Worm (Caenorhabditis elegans) whole organism, L4 larva: Measurements from ENCODE around the gene F47B8.18.

Experiments
- F37D6.2 ChIP-seq: sonication (generic microtip); optimal IDR thresholded peaks from 2 replicates; lab custom pipeline; 2016; ENCODE audit warnings: mild to moderate bottlenecking, missing genetic modification characterization, missing compliant biosample characterization
- F44E2.7 ChIP-seq: fragments of 200-800 bp; sonication (Bioruptor generic); IDR thresholded peaks from 2 replicates; pipeline ENCODE4 v2.1.2; 2022; ENCODE audit warnings: missing genetic modification characterization, missing compliant biosample characterization
- Y105C5A.15 ChIP-seq: fragments of 200-800 bp; sonication (Bioruptor generic); IDR thresholded peaks from 2 replicates; pipeline ENCODE4 v1.3.6; 2022; ENCODE audit warnings: missing genetic modification characterization, missing compliant biosample characterization
- Y48G9A.11 ChIP-seq: fragments of 200-800 bp; sonication (Bioruptor generic); IDR thresholded peaks from 2 replicates; pipeline ENCODE4 v1.3.6; 2022; ENCODE audit warnings: missing genetic modification reagents, missing genetic modification characterization, missing compliant biosample characterization
- Y5F2A.4 ChIP-seq: fragments of 200-800 bp; sonication (Bioruptor generic); optimal IDR thresholded peaks from 2 replicates; lab custom pipeline; 2018; ENCODE audit warnings: mild to moderate bottlenecking, missing genetic modification characterization, missing compliant biosample characterization
- Y75B8A.6 ChIP-seq: fragments of 200-800 bp; sonication (Bioruptor generic); IDR thresholded peaks from 2 replicates; pipeline ENCODE4 v1.3.6; 2022; ENCODE audit warnings: missing genetic modification reagents, missing genetic modification characterization, missing compliant biosample characterization
- ZK337.2 ChIP-seq: fragments of 200-800 bp; sonication (Bioruptor generic); IDR thresholded peaks from 2 replicates; pipeline ENCODE4 v1.3.6; 2022; ENCODE audit warnings: missing genetic modification reagents, missing genetic modification characterization, missing compliant biosample characterization
- ZK546.5 ChIP-seq, 2 experiments: sonication (generic microtip); optimal IDR thresholded peaks; 2 replicates each; lab custom pipeline; 2017; ENCODE audit warnings: missing biosample characterization in 2 of 2, missing genetic modification characterization in 2 of 2
- aha-1 ChIP-seq: fragments of 150-350 bp; peaks from one replicate; lab custom pipeline; 2014; ENCODE audit warnings: missing biosample characterization, missing genetic modification characterization
- aly-2 ChIP-seq: sonication (generic microtip); optimal IDR thresholded peaks from 2 replicates; lab custom pipeline; 2018; ENCODE audit warnings: missing biosample characterization, missing genetic modification characterization
- ceh-20 ChIP-seq: fragments of 200-800 bp; sonication (Bioruptor generic); IDR thresholded peaks from 2 replicates; pipeline ENCODE4 v1.3.6; 2022; ENCODE audit warnings: missing genetic modification reagents, missing genetic modification characterization, missing compliant biosample characterization
- ceh-28 ChIP-seq: fragments of 150-350 bp; optimal IDR thresholded peaks from 2 replicates; lab custom pipeline; 2014; ENCODE audit warnings: missing biosample characterization, missing genetic modification reagents, missing genetic modification characterization
- ceh-44 ChIP-seq: fragments of 200-800 bp; sonication (Bioruptor generic); IDR thresholded peaks from 2 replicates; pipeline ENCODE4 v1.3.6; 2022; ENCODE audit warnings: missing genetic modification reagents, missing genetic modification characterization, missing compliant biosample characterization
- cey-2 ChIP-seq: sonication (generic microtip); optimal IDR thresholded peaks from 3 replicates; lab custom pipeline; 2017; ENCODE audit warnings: missing genetic modification characterization, mild to moderate bottlenecking, missing compliant biosample characterization, antibody characterized with exemption, borderline replicate concordance; ENCODE audit not compliant: insufficient read depth
- ctbp-1 ChIP-seq: fragments of 200-800 bp; sonication (Bioruptor generic); IDR thresholded peaks from 2 replicates; pipeline ENCODE4 v1.3.6; 2022; ENCODE audit warnings: missing genetic modification reagents, missing genetic modification characterization, missing compliant biosample characterization
- daf-12 ChIP-seq: fragments of 150-350 bp; optimal IDR thresholded peaks from 2 replicates; lab custom pipeline; 2014; ENCODE audit warnings: missing biosample characterization, missing genetic modification reagents, missing genetic modification characterization
- daf-19 ChIP-seq: fragments of 200-800 bp; sonication (Bioruptor generic); conservative IDR thresholded peaks from 2 replicates; pipeline ENCODE4 v1.3.6; 2022; ENCODE audit warnings: missing genetic modification characterization, missing compliant biosample characterization
- daf-8 ChIP-seq: fragments of 200-800 bp; sonication (Bioruptor generic); IDR thresholded peaks from 2 replicates; pipeline ENCODE4 v1.3.6; 2022; ENCODE audit warnings: missing genetic modification characterization, missing compliant biosample characterization
- dmd-6 ChIP-seq: fragments of 200-800 bp; sonication (Bioruptor generic); IDR thresholded peaks from 2 replicates; pipeline ENCODE4 v1.3.6; 2022; ENCODE audit warnings: missing genetic modification reagents, missing genetic modification characterization, missing compliant biosample characterization
- dmd-9 ChIP-seq: fragments of 200-800 bp; sonication (Bioruptor generic); IDR thresholded peaks from 2 replicates; pipeline ENCODE4 v1.3.6; 2022; ENCODE audit warnings: missing genetic modification reagents, missing genetic modification characterization, missing compliant biosample characterization
- dpl-1 ChIP-seq: fragments of 150-350 bp; optimal IDR thresholded peaks from 2 replicates; lab custom pipeline; 2014; ENCODE audit warnings: missing biosample characterization, missing genetic modification reagents, missing genetic modification characterization
- egl-43 ChIP-seq: fragments of 200-800 bp; sonication (Bioruptor generic); IDR thresholded peaks from 2 replicates; pipeline ENCODE4 v1.3.6; 2022; ENCODE audit warnings: missing genetic modification reagents, missing genetic modification characterization, missing compliant biosample characterization
- fkh-10 ChIP-seq: fragments of 150-350 bp; optimal IDR thresholded peaks from 2 replicates; lab custom pipeline; 2014; ENCODE audit warnings: missing biosample characterization, missing genetic modification reagents, missing genetic modification characterization
- fos-1 ChIP-seq: fragments of 150-350 bp; optimal IDR thresholded peaks from 2 replicates; lab custom pipeline; 2014; ENCODE audit warnings: missing biosample characterization, missing genetic modification characterization
- gei-8 ChIP-seq: fragments of 200-800 bp; sonication (Bioruptor generic); optimal IDR thresholded peaks from 2 replicates; lab custom pipeline; 2018; ENCODE audit warnings: mild to moderate bottlenecking, missing genetic modification characterization, missing compliant biosample characterization
- jun-1 ChIP-seq: fragments of 150-350 bp; optimal IDR thresholded peaks from 2 replicates; lab custom pipeline; 2014; ENCODE audit warnings: missing biosample characterization, missing genetic modification reagents, missing genetic modification characterization
- lim-7 ChIP-seq: fragments of 200-800 bp; sonication (Bioruptor generic); IDR thresholded peaks from 2 replicates; pipeline ENCODE4 v1.3.6; 2022; ENCODE audit warnings: missing genetic modification characterization, missing compliant biosample characterization
- lin-13 ChIP-seq: fragments of 150-350 bp; optimal IDR thresholded peaks from 2 replicates; lab custom pipeline; 2014; ENCODE audit warnings: missing biosample characterization, missing genetic modification reagents, missing genetic modification characterization
- lin-15B ChIP-seq: fragments of 150-350 bp; sonication (generic microtip); optimal IDR thresholded peaks from 3 replicates; lab custom pipeline; 2014; ENCODE audit warnings: missing biosample characterization, missing genetic modification characterization
- lin-29 ChIP-seq: fragments of 200-800 bp; sonication (Bioruptor generic); IDR thresholded peaks from 2 replicates; pipeline ENCODE4 v1.3.6; 2022; ENCODE audit warnings: missing genetic modification reagents, missing genetic modification characterization, missing compliant biosample characterization
- lin-38 ChIP-seq: fragments of 200-800 bp; sonication (Bioruptor generic); IDR thresholded peaks from 2 replicates; pipeline ENCODE4 v1.3.6; 2022; ENCODE audit warnings: missing genetic modification reagents, missing genetic modification characterization, missing compliant biosample characterization
- lir-3 ChIP-seq: sonication (generic microtip); optimal IDR thresholded peaks from 2 replicates; lab custom pipeline; 2016; ENCODE audit warnings: mild to moderate bottlenecking, missing genetic modification characterization, missing compliant biosample characterization
- mdl-1 ChIP-seq, 2 experiments: fragments of 150-350 bp in 1 of 2; sonication (generic microtip) in 1 of 2; optimal IDR thresholded peaks; 2 replicates each; lab custom pipeline; 2014 to 2017; ENCODE audit warnings: missing biosample characterization in 2 of 2, missing genetic modification characterization in 2 of 2
- mdt-29 ChIP-seq: fragments of 200-800 bp; sonication (Bioruptor generic); IDR thresholded peaks from 2 replicates; pipeline ENCODE4 v1.3.6; 2022; ENCODE audit warnings: missing genetic modification reagents, missing genetic modification characterization, missing compliant biosample characterization
- mep-1 ChIP-seq: fragments of 150-350 bp; sonication (generic microtip); optimal IDR thresholded peaks from 3 replicates; lab custom pipeline; 2014; ENCODE audit warnings: missing biosample characterization, missing genetic modification characterization
- nhr-10 ChIP-seq: fragments of 150-350 bp; optimal IDR thresholded peaks from 2 replicates; lab custom pipeline; 2014; ENCODE audit warnings: missing biosample characterization, missing genetic modification characterization
- nhr-48 ChIP-seq: sonication (generic microtip); optimal IDR thresholded peaks from 2 replicates; lab custom pipeline; 2016; ENCODE audit warnings: mild to moderate bottlenecking, missing genetic modification characterization, missing compliant biosample characterization
- nhr-77 ChIP-seq: fragments of 150-350 bp; optimal IDR thresholded peaks from 2 replicates; lab custom pipeline; 2014; ENCODE audit warnings: missing biosample characterization, missing genetic modification characterization
- pqm-1 ChIP-seq: sonication (generic microtip); optimal IDR thresholded peaks from 2 replicates; lab custom pipeline; 2017; ENCODE audit warnings: missing biosample characterization, missing genetic modification characterization
- set-16 ChIP-seq: fragments of 200-800 bp; sonication (Bioruptor generic); IDR thresholded peaks from 2 replicates; pipeline ENCODE4 v1.3.6; 2022; ENCODE audit warnings: missing genetic modification reagents, missing genetic modification characterization, missing compliant biosample characterization
- spr-3 ChIP-seq: fragments of 200-800 bp; sonication (Bioruptor generic); optimal IDR thresholded peaks from 2 replicates; lab custom pipeline; 2018; ENCODE audit warnings: mild to moderate bottlenecking, missing genetic modification characterization, missing compliant biosample characterization
- tra-1 ChIP-seq: fragments of 200-800 bp; sonication (Bioruptor generic); IDR thresholded peaks from 2 replicates; pipeline ENCODE4 v1.3.6; 2022; ENCODE audit warnings: missing genetic modification reagents, missing genetic modification characterization, missing compliant biosample characterization
- unc-62 ChIP-seq, 3 experiments: fragments of 150-350 bp in 1 of 3; sonication (generic microtip); optimal IDR thresholded peaks in 2 of 3; peaks in 1 of 3; 1 replicate in 1 of 3; 2 replicates in 2 of 3; lab custom pipeline; 2014 to 2017; ENCODE audit warnings: missing biosample characterization in 3 of 3, missing genetic modification characterization in 3 of 3, missing genetic modification reagents in 3 of 3, missing genotype in 1 of 3
- zag-1 ChIP-seq: fragments of 150-350 bp; optimal IDR thresholded peaks from 2 replicates; lab custom pipeline; 2014; ENCODE audit warnings: missing biosample characterization, missing genetic modification characterization
- zfp-2 ChIP-seq: sonication (generic microtip); optimal IDR thresholded peaks from 2 replicates; lab custom pipeline; 2016; ENCODE audit warnings: mild to moderate bottlenecking, missing genetic modification characterization, missing compliant biosample characterization
- zfp-3 ChIP-seq: fragments of 200-800 bp; sonication (Bioruptor generic); conservative IDR thresholded peaks from 2 replicates; pipeline ENCODE4 v1.3.6; 2022; ENCODE audit warnings: missing genetic modification reagents, missing genetic modification characterization, missing compliant biosample characterization
- zip-11 ChIP-seq: fragments of 200-800 bp; sonication (Bioruptor generic); IDR thresholded peaks from 2 replicates; pipeline ENCODE4 v1.3.6; 2022; ENCODE audit warnings: missing genetic modification characterization, missing compliant biosample characterization
- zip-2 ChIP-seq: fragments of 150-350 bp; optimal IDR thresholded peaks from 2 replicates; lab custom pipeline; 2014; ENCODE audit warnings: missing biosample characterization, missing genetic modification characterization

The F47B8.18 gene

DNA sequence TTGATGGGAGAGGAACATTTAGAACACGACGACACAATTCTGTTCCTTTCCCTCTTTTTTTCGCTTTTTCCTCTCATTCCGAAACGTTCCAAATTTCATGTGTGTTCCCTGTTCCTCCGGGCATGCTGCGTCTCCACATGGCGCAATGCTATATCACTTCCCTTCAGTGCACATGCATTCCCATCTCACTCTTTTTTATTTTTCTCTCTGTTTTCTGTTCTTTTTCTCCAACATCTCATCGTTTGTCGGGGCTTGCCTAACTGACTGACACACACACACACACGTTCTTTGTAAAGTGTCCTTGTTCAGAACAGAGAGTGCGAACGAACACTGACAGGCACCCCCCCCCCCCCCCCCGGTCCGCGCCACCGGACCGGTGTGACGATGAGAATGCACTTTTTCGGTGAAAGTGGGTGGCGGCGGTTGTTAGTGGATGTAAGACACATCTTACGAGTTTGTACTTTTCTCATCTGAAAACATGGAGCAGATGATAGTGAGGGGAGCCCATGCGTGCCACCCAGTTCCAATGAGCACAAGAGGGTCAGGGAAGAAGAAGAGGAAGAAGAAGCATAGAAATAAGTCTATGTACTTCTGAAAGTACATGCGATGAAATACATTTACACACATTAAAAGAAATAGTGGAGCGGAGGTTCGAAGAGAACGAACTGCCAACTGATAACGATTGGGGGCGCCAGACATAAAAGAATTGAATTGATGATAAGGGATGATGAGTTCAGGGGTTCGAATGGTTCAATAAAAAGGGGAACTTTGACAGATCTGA, 43.2 kb upstream of the F47B8.18 start (continued):
- TF ChIP-seq tra-1 (GFP tag; lab: Robert Waterston, UW) = 0 out of 2 replicates have a peak, but pooled peaks have one; percentile 46
- TF ChIP-seq fos-1 (tag; lab: Kevin White, UChicago) = no peak
- TF ChIP-seq ceh-44 (GFP tag; lab: Robert Waterston, UW) = no peak
- TF ChIP-seq daf-12 = peak; percentile 20
- TF ChIP-seq mdt-29 = no peak
- TF ChIP-seq zip-11 = no peak

DNA sequence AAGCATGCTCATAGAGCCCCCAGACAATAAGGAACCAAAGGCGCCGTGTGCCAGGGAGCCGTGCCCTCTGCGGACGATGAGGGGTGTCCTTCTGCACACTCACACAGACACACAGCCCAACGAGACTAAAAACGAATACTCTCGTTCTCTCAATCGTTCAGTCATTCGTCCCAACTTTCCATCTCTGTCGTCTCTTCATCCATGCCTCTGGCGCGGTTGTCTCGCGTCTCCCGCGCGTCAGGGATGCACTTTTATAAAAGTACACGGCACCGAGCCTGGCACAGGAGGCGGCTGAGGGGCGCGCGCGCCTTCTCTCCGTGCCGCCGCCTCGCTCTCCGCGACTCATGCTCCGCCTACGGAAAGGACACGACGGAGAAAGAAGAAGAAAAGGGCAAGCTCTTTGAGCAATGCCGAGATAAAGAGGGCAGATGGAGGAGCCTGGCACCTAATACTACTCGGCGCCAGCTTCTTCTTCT, 41.3 kb upstream of the F47B8.18 start:
- peak; percentile 87 for TF ChIP-seq nhr-48
- no peak for TF ChIP-seq dmd-9 (GFP tag; lab: Robert Waterston, UW)
- TF ChIP-seq egl-43 (GFP tag; lab: Robert Waterston, UW) = peak; percentile 80
- TF ChIP-seq ZK337.2 = no peak
- TF ChIP-seq jun-1 (tag; lab: Kevin White, UChicago) = no peak
- TF ChIP-seq dpl-1 (GFP tag; lab: Kevin White, UChicago) = peak; percentile 44
- no peak for TF ChIP-seq lin-29 (GFP tag; lab: Robert Waterston, UW)
- TF ChIP-seq ceh-44 (GFP tag; lab: Robert Waterston, UW) = peak; percentile 21; the same call in 1 of the 2 replicates
- TF ChIP-seq pqm-1 (tag; lab: Kevin White, UChicago) = no peak
- no peak for TF ChIP-seq daf-19 (GFP tag; lab: Robert Waterston, UW)
- TF ChIP-seq zag-1 (tag; lab: Kevin White, UChicago) = no peak
- peak; percentile 55 for TF ChIP-seq lin-38 (GFP tag; lab: Robert Waterston, UW)
- TF ChIP-seq zip-2 (tag; lab: Kevin White, UChicago) = peak; percentile 6
- TF ChIP-seq lin-15B (tag; lab: Kevin White, UChicago) = no peak
- TF ChIP-seq ZK546.5 (tag; optimal IDR thresholded peaks at IDR 0.05; lab: Kevin White, UChicago) = no peak
- no peak for TF ChIP-seq F44E2.7 (GFP tag; lab: Robert Waterston, UW)
- TF ChIP-seq Y48G9A.11 (GFP tag; lab: Robert Waterston, UW) = no peak
- TF ChIP-seq unc-62 (GFP tag; optimal IDR thresholded peaks at IDR 0.05 in 1 of 2; lab: Kevin White, UChicago) = peak in 1 of 2 experiments; percentile 52
- no peak for TF ChIP-seq unc-62 (tag; optimal IDR thresholded peaks at IDR 0.05; lab: Kevin White, UChicago)
- TF ChIP-seq daf-8 (GFP tag; lab: Robert Waterston, UW) = no peak
- peak; percentile 33 for TF ChIP-seq spr-3 (GFP tag; lab: Kevin White, UChicago)
- TF ChIP-seq nhr-77 (tag; lab: Kevin White, UChicago) = no peak
- peak; percentile 87 to 92 for TF ChIP-seq mdl-1 (tag; optimal IDR thresholded peaks at IDR 0.05; lab: Kevin White, UChicago)
- TF ChIP-seq ceh-28 (tag; lab: Kevin White, UChicago) = no peak
- peak; percentile 87 for TF ChIP-seq F37D6.2
- peak; percentile 90 for TF ChIP-seq ctbp-1 (GFP tag; lab: Robert Waterston, UW)
- TF ChIP-seq aly-2 (tag; lab: Kevin White, UChicago) = no peak
- TF ChIP-seq gei-8 (GFP tag; lab: Kevin White, UChicago) = no peak
- TF ChIP-seq fos-1 (tag; lab: Kevin White, UChicago) = no peak
- TF ChIP-seq mep-1 (tag; lab: Kevin White, UChicago) = peak; percentile 81
- no peak for TF ChIP-seq cey-2 (tag; lab: Kevin White, UChicago)
- TF ChIP-seq fkh-10 (GFP tag; lab: Kevin White, UChicago) = peak; percentile 52
- no peak for TF ChIP-seq zfp-3
- TF ChIP-seq nhr-10 (tag; lab: Kevin White, UChicago) = peak; percentile 81
- TF ChIP-seq lir-3 = peak; percentile 45
- TF ChIP-seq zfp-2 = no peak
- no peak for TF ChIP-seq mdt-29
- no peak for TF ChIP-seq Y5F2A.4 (GFP tag; lab: Kevin White, UChicago)
- TF ChIP-seq dmd-6 (GFP tag; lab: Robert Waterston, UW) = peak; percentile 55
- no peak for TF ChIP-seq Y75B8A.6 (GFP tag; lab: Robert Waterston, UW)
- peak; percentile 66; the same call in 1 of the 2 replicates for TF ChIP-seq ceh-20 (GFP tag; lab: Robert Waterston, UW)
- TF ChIP-seq lin-13 = peak; percentile 33
- no peak for TF ChIP-seq lim-7
- peak; percentile 100 for TF ChIP-seq set-16
- peak; percentile 96 for TF ChIP-seq aha-1 (tag; lab: Kevin White, UChicago)
- no peak for TF ChIP-seq Y105C5A.15 (GFP tag; lab: Robert Waterston, UW)
